Worm (Caenorhabditis elegans): Measurements from ENCODE around the gene col-114.

- TF ChIP-seq nhr-28 (tag; optimal IDR thresholded peaks at IDR 0.05) (no peak), sptf-1 (tag; optimal IDR thresholded peaks at IDR 0.05) (no peak), sox-4 (tag; optimal IDR thresholded peaks at IDR 0.05) (no peak), aly-2 (tag; optimal IDR thresholded peaks at IDR 0.05) (no peak), ztf-11 (tag; optimal IDR thresholded peaks at IDR 0.05) (no peak), snu-23 (GFP tag; optimal IDR thresholded peaks at IDR 0.05) (no peak), pqm-1 (tag; optimal IDR thresholded peaks at IDR 0.05) (no peak), fos-1 (tag; optimal IDR thresholded peaks at IDR 0.05) (no peak)
Measured at ce11 chrIV:7240564-7240963, 5.9 kb downstream of the col-114 start.

All from whole organism, L1 larva.